Fruit fly (Drosophila melanogaster): ENCODE data around the gene rump.

rump gene

dm6 chr3R:9513052-9513420, 2.9 kb upstream of the rump start, which contains the start of the genes Ras85D and Rlb1 (continued):
- TF ChIP-seq Med (GFP tag): peak; percentile 96
- peak; percentile 69 for TF ChIP-seq Lhr (GFP tag; optimal IDR thresholded peaks at IDR 0.05)
- peak; percentile 98 for TF ChIP-seq BEAF-32 (GFP tag; optimal IDR thresholded peaks at IDR 0.05)
- no peak for TF ChIP-seq oc (tag; optimal IDR thresholded peaks at IDR 0.05)
- no peak for TF ChIP-seq CG4404 (GFP tag; IDR thresholded peaks at IDR 0.05)
- no peak for TF ChIP-seq Vsx1 (GFP tag; optimal IDR thresholded peaks at IDR 0.05)
- peak; percentile 62 for TF ChIP-seq CrebB (tag; optimal IDR thresholded peaks at IDR 0.05)
- peak; percentile 61 for TF ChIP-seq CG4820 (GFP tag; optimal IDR thresholded peaks at IDR 0.05)
- TF ChIP-seq Hsf (GFP tag; optimal IDR thresholded peaks at IDR 0.05): peak; percentile 75
- TF ChIP-seq exex (tag; optimal IDR thresholded peaks at IDR 0.05): peak; percentile 35
- TF ChIP-seq psq (GFP tag; optimal IDR thresholded peaks at IDR 0.05): peak; percentile 16
- TF ChIP-seq CG11696 (GFP tag; IDR thresholded peaks at IDR 0.05): no peak
- TF ChIP-seq sug (tag; optimal IDR thresholded peaks at IDR 0.05): peak; percentile 84
- TF ChIP-seq dmrt99B (tag; optimal IDR thresholded peaks at IDR 0.05): no peak
- TF ChIP-seq stwl (tag; optimal IDR thresholded peaks at IDR 0.05): peak; percentile 27
- TF ChIP-seq dm (GFP tag; optimal IDR thresholded peaks at IDR 0.05): peak; percentile 92
- no peak for TF ChIP-seq nerfin-2 (GFP tag; IDR thresholded peaks at IDR 0.05; ENCODE audit: partially characterized antibody)
- TF ChIP-seq lov (optimal IDR thresholded peaks at IDR 0.05): no peak
- no peak for TF ChIP-seq lov (GFP tag; IDR thresholded peaks at IDR 0.05)
- peak; percentile 62 for TF ChIP-seq twi (tag; optimal IDR thresholded peaks at IDR 0.05)
- TF ChIP-seq CG32767 (GFP tag; IDR thresholded peaks at IDR 0.05): no peak
- no peak for TF ChIP-seq sens-2 (GFP tag; IDR thresholded peaks at IDR 0.05)
- TF ChIP-seq Trl (optimal IDR thresholded peaks at IDR 0.05): no peak
- peak; percentile 73 for TF ChIP-seq Trl (GFP tag; optimal IDR thresholded peaks at IDR 0.05)
- no peak for TF ChIP-seq CG18599 (GFP tag; optimal IDR thresholded peaks at IDR 0.05)
- peak; percentile 60 for TF ChIP-seq CG4424 (GFP tag; optimal IDR thresholded peaks at IDR 0.05)
- TF ChIP-seq CG3065 (GFP tag; optimal IDR thresholded peaks at IDR 0.05): peak; percentile 76
- TF ChIP-seq CG18764 (GFP tag; optimal IDR thresholded peaks at IDR 0.05): peak; percentile 57
- TF ChIP-seq Sox100B (GFP tag; optimal IDR thresholded peaks at IDR 0.05): no peak
- peak; percentile 91 for TF ChIP-seq zfh2 (GFP tag; optimal IDR thresholded peaks at IDR 0.05)
- TF ChIP-seq CoRest (tag; optimal IDR thresholded peaks at IDR 0.05): peak; percentile 79
- TF ChIP-seq CG10654 (GFP tag; optimal IDR thresholded peaks at IDR 0.05): peak; percentile 58
- peak; percentile 77 for TF ChIP-seq B-H2 (GFP tag; optimal IDR thresholded peaks at IDR 0.05)
- peak; percentile 76 for TF ChIP-seq CG8924 (tag; optimal IDR thresholded peaks at IDR 0.05)
- peak; percentile 51 for TF ChIP-seq nerfin-1 (tag; optimal IDR thresholded peaks at IDR 0.05)
- TF ChIP-seq sd (tag; optimal IDR thresholded peaks at IDR 0.05): peak; percentile 52
- TF ChIP-seq CG6272 (GFP tag; IDR thresholded peaks at IDR 0.05): peak; percentile 78
- TF ChIP-seq Gsc (GFP tag; IDR thresholded peaks at IDR 0.05): no peak
- TF ChIP-seq sim (GFP tag; IDR thresholded peaks at IDR 0.05): no peak
- TF ChIP-seq Hr3 (GFP tag; optimal IDR thresholded peaks at IDR 0.05): peak; percentile 74
- TF ChIP-seq p53 (GFP tag; optimal IDR thresholded peaks at IDR 0.05): peak; percentile 61
- peak; percentile 18 for TF ChIP-seq en (GFP tag; optimal IDR thresholded peaks at IDR 0.05)
- TF ChIP-seq Ssrp (tag; optimal IDR thresholded peaks at IDR 0.05): peak; percentile 67
- peak; percentile 33 for TF ChIP-seq cwo (GFP tag; optimal IDR thresholded peaks at IDR 0.05)
- peak; percentile 50 for TF ChIP-seq CG17359 (tag; optimal IDR thresholded peaks at IDR 0.05)
- peak; percentile 59 for TF ChIP-seq Dek (tag; optimal IDR thresholded peaks at IDR 0.05)
- TF ChIP-seq vnd (GFP tag; IDR thresholded peaks at IDR 0.05; ENCODE audit: partially characterized antibody): no peak
- TF ChIP-seq CG7987 (GFP tag; optimal IDR thresholded peaks at IDR 0.05): peak; percentile 45
- TF ChIP-seq D19B (GFP tag; optimal IDR thresholded peaks at IDR 0.05): no peak
- peak; percentile 87 for TF ChIP-seq CG2116 (GFP tag; optimal IDR thresholded peaks at IDR 0.05)
- no peak for TF ChIP-seq abd-A (tag; optimal IDR thresholded peaks at IDR 0.05)
